Worm (Caenorhabditis elegans): ENCODE results near the gene rab-30.

DNA sequence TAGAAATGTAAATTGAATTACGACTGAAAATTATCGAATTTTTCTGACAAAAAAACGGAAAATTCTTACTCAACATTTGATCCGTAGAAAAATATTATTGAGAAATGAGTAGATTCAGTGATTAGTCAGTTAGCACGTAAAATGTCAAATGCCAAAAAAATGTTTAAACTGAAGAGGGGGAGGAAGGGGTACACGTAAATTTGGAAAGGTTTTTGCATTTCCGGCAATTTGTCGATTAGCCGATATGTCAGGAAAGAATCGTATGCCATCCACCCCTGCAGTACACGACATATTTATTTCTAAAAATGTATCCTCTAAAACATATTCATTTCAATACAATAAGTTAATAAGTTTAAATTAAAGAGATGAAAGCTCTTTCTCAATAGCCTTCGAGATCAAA is 2.5 kb upstream of the rab-30 start, which contains the start of gene T21C12.4:
- no peak for TF ChIP-seq nhr-77 (tag; optimal IDR thresholded peaks at IDR 0.05)
- TF ChIP-seq ama-1 (optimal IDR thresholded peaks at IDR 0.05), result no peak
- no peak for TF ChIP-seq unc-39 (tag; optimal IDR thresholded peaks at IDR 0.05)
- no peak for TF ChIP-seq pha-4 (tag; optimal IDR thresholded peaks at IDR 0.05)
- no peak for TF ChIP-seq mml-1 (tag; optimal IDR thresholded peaks at IDR 0.05)
- no peak for TF ChIP-seq aly-2 (tag; optimal IDR thresholded peaks at IDR 0.05)
- no peak for TF ChIP-seq nhr-67 (tag; optimal IDR thresholded peaks at IDR 0.05)
- TF ChIP-seq unc-62 (GFP tag; optimal IDR thresholded peaks at IDR 0.05), result no peak
